Worm (Caenorhabditis elegans) whole organism, dauer: Measurements from ENCODE around the gene mstr-2.

Experiments used
- unc-62 ChIP-seq: sonication (generic microtip); optimal IDR thresholded peaks from 2 replicates; lab custom pipeline; 2017; ENCODE audit warnings: missing biosample characterization, missing genetic modification reagents, missing genetic modification characterization

mstr-2 gene

DNA sequence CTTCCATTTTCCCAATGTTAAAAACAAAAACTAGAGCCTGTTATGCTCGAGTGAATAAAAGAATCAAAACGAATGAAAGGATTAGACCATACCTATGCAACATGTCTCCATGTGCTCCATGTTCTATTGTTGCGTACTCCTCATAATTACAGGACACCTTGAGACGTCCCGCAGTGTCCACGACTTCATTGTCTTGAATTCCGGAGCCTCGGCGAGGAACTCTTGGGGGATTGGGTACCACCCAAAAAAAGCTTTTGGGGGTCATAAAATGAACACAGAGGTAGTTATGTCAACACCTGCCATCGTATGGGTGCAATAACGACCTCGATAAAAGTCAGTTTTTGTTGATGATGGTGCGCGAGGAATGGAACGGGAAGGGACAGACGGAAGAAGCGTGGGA, 14.0 kb upstream of the mstr-2 start:
- no peak for TF ChIP-seq unc-62

DNA sequence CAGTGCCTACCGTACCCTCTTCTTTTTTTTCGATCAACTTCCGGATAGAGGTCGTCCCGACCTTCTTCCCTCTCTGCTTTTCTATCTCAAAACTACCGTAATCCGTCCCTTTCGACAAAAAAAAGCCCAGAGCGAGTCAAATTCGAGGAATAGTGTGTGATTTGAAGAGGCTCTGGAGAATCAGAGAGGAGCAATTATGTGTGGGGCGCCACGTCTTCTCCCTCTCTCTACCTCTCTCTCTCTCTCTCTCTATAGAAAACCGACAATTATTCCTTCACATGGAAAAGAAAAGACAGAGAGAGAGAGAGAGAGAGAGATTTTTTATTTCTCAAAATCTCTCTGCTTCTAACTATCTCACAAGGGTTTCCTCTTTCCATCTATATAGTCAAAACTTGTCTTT, 12.3 kb upstream of the mstr-2 start:
- no peak for TF ChIP-seq unc-62

DNA sequence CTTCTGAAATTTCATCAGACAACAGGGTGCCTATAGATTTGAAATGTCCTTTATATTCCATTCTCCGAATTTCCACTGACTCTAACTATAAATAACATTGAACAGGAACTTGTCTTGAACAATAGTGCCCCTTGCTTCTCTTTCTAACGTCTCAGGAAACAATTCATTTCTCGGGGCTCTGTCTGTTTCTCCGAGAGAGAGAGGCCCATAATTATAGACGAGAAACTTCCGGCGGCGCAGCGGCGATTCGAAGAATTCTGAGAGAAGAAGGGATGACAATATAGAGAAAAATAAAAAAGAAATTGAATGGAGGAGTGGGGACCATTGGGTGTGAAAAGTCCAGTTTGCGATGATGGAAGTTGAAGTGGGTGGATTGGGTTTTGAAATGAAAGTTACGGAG, 8.7 kb upstream of the mstr-2 start:
- no peak for TF ChIP-seq unc-62

DNA sequence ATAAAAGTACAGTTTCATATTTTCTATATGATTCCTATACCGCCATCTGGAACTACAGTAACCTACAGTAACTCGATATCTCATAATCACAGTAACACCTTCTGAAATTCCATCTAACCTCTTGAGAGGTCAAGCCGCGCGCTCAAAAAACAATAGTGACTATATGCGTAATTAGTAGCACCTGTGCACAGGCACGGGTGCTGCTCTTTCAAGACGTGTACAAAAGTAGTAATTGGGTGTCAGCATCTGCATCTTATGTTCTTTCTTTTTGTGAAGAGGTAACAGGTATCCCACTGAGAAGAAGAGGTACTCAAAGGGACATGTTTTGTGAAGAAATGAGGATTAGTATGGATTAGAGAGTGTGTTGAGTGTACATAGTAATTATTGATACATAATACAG, 7.6 kb upstream of the mstr-2 start:
- no peak for TF ChIP-seq unc-62

DNA sequence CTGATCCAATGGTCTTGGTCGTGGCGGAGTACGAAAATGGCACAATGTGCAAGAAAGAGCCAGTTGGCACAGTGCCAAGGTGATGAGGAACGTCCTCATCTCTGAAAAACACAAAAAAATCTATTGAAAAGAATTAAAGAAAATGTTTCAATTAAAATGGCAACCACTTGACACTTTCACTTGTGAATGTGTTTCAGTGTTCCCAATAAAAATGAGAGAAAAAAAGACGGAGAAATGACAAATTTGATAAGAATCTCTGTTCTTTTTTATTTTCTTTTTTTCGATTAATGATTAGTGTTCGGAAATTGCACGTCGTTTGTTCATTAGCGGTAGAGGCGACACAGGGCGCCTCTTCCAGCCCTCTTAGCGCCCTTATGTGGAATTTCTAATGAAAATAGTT, 1.6 kb upstream of the mstr-2 start, which contains the start of gene ndg-4:
Gene ndg-4 (minus strand): TSS at position 101 of the 400 bp plus-strand sequence.
- TF ChIP-seq unc-62 = no peak

DNA sequence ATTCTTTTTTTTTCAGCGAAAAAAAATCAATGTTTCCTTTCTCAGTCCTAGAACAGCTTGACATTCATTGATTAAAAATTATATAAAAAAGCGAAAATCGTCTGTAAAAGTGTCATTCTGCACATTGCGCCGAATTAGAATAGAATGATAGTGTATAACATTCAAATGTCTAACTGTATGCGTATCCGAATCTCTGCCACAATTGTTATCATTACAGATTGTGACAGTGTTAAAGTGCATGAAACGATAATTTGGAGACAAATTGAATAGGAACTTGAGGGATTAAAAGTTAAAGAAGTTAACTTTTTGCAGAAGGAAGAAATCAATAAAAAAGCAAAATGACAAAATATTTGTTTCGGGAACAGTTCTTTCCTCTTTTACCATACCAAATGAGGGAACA, 522 bp upstream of the mstr-2 start:
- TF ChIP-seq unc-62 = no peak

DNA sequence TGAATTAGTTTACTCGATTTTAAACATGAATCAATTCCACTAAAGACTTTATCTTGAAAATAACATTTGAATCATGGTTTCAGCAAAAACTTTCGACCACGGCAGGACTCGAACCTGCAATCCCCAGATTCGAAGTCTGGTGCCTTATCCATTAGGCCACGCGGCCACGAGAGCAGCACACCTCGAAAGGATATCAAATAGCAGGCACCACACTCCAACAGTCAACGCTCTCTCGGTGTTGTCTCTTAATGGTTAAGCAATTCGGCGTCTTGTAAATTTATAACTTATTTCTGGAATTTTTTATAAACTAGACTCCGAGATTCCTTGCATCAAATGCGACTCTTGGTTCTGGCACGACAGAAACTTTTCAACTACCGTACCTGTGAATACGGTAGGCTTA, 1.9 kb downstream of the mstr-2 start:
- no peak for TF ChIP-seq unc-62

DNA sequence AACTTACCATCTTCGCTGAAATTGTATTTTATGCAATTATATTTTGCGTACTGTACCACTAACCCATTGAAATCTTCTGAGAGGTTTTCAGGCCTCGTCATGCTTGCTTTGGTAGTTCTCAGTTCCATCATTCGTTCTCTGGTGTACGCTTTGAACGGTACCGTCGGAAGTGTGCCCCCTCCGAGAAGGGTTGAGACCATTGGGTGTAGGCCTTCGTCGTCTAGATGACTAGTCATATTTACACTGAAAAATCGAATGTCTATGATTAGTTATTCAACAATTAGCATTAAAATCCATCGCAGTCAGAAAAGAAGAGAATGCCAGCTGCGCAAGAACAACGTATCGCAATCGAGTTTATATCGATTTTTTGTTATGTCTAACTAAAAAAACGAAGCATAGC, 6.0 kb downstream of the mstr-2 start, which contains the start of gene ifet-1:
Gene ifet-1 (minus strand): TSS at position 243 of the 400 bp plus-strand sequence.
- TF ChIP-seq unc-62 = no peak

DNA sequence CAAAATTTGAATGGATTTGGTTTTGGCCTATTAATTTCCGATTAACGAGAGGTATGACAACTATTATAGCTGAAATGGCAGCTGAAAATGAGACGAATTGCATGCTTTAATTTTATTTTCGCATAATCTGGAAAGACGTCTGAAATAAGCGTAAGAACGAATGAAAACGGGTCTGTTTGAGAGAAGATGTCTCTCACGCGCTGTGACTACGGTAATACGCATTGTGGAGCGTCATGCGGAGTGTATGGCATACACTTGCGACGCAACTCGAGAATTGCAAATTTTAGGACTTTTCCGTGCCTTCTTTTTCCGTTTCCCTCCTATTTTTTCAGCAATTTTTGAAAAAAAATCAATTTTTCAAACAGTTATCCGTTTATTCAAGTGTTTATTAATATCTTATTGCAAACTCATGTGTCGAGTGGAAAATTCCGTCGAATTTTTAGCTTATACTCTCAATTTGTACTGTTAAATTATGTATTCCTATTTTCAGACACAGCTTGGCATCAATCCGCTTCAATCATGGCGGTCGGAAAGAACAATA, 6.6 kb downstream of the mstr-2 start, which contains the start of gene rps-1:
Gene rps-1 (plus strand): TSS at position 491 of the 541 bp plus-strand sequence.
- no peak for TF ChIP-seq unc-62

DNA sequence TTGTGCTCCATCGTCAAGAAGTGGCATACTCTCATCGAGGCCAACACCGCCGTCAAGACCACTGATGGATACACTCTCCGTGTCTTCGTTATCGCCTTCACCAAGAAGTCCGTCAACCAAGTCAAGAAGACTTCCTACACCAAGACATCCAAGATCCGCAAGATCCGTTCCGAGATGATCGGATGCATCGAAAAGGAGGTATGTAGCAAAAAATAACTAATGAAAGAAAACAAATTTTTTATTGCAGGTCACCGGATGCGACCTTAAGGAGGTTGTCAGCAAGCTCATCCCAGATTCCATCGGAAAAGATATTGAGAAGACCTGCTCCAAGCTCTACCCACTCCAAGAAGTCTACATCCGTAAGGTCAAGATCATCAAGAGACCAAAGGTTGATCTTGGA, 7.4 kb downstream of the mstr-2 start:
- no peak for TF ChIP-seq unc-62

DNA sequence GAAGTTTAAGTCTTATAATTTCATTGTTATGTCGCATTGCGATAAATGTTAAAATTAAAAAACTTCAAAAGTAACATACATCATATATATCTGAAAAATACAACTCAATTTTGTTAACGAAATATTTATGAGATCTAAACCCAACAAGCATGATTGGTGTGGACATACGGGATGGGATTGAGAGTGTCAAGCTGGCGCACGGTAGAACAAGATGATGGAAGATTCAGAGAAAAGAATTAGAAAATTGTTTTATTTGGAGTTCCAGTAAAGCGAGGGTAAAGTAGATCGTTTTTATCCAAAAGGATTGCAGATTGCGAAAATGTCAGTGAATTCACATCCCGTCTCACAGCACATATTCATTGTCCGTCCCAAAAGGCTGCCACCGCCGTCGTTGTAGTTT, 7.9 kb downstream of the mstr-2 start:
- no peak for TF ChIP-seq unc-62

DNA sequence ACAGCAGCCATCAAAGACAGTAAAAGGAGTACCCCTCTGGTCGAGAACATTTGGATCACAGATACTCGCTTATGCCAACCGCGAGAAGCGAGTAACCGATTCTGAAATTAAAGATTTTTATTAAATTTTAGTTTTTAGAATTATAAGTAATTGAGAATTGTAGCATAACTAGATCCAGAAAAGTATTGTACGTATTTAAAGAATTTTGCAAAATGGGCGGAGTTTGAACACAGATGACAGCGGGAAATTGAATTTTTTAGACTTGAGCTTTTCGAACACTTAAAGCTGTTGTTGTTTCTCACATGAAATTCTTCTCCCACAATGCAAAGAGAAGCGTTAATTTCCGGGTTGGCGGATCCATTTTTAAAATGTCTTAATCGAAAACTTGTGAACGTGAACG, 8.6 kb downstream of the mstr-2 start, which contains the start of gene ins-17:
Gene ins-17 (minus strand): TSS at position 101 of the 400 bp plus-strand sequence.
- no peak for TF ChIP-seq unc-62

DNA sequence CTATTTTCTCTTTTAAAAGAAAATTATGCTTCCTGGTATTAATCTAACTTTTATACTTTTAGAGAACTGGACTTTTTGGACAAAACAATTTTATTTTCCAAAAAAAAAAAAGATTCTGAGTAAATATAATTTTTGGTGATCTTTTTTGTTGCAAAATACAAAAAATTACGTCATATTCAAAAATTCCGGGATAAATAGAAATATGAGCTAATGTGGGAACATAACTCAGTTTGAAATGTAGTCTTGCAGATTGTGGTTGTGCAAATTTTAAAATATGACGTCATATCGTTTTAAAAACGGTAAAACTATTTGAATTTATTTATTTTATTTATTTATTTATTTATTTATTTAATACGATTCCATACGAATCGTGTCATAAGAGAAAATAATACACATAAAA, 12.9 kb downstream of the mstr-2 start:
- TF ChIP-seq unc-62 = no peak

DNA sequence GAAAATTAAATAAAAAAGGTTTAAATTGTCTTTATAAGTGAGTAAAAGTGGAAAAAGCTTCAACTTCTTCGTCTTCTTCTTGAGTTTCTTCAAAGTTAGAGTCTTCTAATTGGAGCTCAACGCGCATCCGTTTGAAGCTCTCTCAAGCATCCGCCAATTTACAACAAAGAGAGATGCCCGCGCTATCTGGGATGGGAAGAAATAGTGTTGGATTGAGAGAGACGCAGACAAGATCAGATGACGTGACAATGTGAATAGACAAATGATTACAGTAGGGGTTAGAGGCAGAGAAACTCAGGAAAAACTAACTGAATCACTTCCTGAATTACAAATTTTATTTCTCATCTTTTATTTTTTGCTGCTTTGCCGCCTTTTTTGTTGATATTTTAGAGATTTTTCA, 14.1 kb downstream of the mstr-2 start:
- no peak for TF ChIP-seq unc-62

DNA sequence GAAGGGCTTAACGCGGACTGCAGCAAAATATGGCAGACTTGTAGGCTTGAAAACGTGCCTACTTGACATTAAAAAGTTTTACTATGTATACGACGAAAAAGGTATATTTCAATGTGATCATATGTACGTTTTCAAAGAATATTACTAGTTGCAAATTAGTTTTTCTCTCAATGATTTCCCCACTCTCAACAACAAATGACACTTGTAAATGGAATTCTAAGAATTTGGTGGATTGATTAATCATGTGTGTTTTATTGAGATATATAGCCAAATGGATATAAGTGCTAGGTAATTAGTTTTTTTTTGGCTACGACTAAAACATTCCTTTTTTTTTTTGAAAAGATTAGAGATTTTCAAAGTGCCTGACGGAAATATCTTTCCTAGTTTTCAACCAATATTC, 18.4 kb downstream of the mstr-2 start:
- no peak for TF ChIP-seq unc-62

DNA sequence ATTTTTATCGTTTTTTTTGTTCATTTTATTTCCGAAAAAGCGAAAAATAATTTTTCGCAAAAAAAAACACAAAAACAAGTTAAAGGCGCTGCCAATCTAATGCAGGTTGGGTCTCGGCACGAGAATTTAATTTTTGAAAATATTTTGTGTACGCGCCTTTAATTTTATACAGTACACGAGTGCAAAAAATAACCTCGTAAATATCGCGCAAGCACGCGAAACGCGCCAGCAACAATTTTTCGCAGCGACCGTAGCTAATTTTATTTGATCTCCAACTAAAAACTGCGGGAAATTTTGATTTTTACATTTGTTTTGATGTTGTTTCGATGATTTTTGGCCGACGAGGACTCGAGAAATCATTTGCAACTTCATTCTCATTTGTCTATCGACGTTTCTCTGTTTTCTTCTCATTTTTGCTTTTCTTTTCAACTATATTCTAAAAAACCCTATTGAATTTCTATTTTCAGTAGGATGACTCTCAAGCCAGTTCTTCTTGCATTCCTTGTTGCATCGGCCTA, 20.0 kb downstream of the mstr-2 start, which contains the start of gene cpg-1:
Gene cpg-1 (plus strand): TSS at position 468 of the 518 bp plus-strand sequence.
- no peak for TF ChIP-seq unc-62

DNA sequence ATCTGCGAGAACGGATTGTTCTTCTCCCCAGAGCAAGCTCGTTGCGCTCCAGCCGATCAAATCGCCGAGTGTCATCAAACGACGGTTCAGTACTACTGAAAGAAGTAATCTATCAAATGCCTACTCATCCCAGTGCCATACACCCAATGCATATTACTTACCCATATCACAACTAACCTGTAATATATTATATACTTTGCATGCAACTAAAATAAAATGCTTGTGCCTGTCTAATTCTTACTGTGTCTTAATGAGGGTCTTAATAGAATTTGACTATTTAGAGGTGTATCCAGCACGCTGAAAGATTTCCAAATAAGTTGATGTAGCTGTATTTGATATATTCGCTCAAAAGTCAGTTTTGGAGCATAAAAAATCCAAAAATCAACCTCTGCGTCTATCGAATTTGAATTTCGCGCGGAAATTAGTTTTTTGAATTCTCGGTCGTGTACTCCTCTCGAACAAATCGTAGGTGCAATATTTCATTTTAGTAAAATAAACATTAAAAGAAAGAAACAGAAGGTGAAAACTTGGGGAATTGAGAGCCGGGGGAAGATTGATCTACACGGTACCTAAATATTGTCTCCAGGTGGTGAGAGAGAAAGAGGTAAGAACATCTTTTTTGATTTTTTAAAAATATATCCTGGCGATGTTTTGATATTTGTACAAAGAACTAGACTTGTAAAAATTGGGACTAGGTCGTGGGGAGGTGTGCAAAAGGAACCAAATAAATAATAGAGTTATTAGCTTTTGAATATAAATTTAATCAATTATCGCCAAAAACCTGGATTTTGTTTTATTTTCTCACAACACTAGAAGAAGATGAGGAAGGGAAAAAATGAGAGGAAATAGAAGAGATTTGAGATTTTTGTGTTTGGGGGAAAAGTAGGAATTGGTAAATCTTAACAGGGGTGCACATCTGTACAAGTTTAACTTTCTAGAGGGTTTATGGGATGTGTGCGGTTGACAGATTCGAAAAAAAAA, 22.5 kb downstream of the mstr-2 start:
- no peak for TF ChIP-seq unc-62
